Worm (Caenorhabditis elegans) whole organism, late embryonic: ENCODE data around the gene sri-21.

Experiments
- C08G9.2 ChIP-seq: sonication (generic microtip); optimal IDR thresholded peaks from 2 replicates; lab custom pipeline; 2016; ENCODE audit warnings: mild to moderate bottlenecking, missing genetic modification characterization, moderate library complexity, missing compliant biosample characterization
- C38D4.7 ChIP-seq: fragments of 200-800 bp; sonication (Bioruptor generic); optimal IDR thresholded peaks from 2 replicates; lab custom pipeline; 2018; ENCODE audit warnings: mild to moderate bottlenecking, missing genetic modification characterization, moderate library complexity, missing compliant biosample characterization
- K09A11.1 ChIP-seq: sonication (generic microtip); optimal IDR thresholded peaks from 2 replicates; lab custom pipeline; 2017; ENCODE audit warnings: antibody characterized with exemption, mild to moderate bottlenecking, missing genetic modification characterization, missing compliant biosample characterization; ENCODE audit not compliant: insufficient read depth
- T23F11.4 ChIP-seq: fragments of 200-800 bp; sonication (Bioruptor generic); optimal IDR thresholded peaks from 2 replicates; lab custom pipeline; 2018; ENCODE audit warnings: mild to moderate bottlenecking, missing genetic modification characterization, missing compliant biosample characterization
- ahr-1 ChIP-seq: sonication (generic microtip); optimal IDR thresholded peaks from 2 replicates; lab custom pipeline; 2016; ENCODE audit warnings: missing genetic modification characterization, missing compliant biosample characterization
- ceh-19 ChIP-seq: fragments of 200-800 bp; sonication (Bioruptor generic); optimal IDR thresholded peaks from 2 replicates; lab custom pipeline; 2018; ENCODE audit warnings: mild to moderate bottlenecking, missing genetic modification characterization, missing compliant biosample characterization
- ceh-24 ChIP-seq: sonication (generic microtip); optimal IDR thresholded peaks from 2 replicates; lab custom pipeline; 2016; ENCODE audit warnings: mild to moderate bottlenecking, missing genetic modification characterization, missing compliant biosample characterization
- ceh-31 ChIP-seq: sonication (generic microtip); optimal IDR thresholded peaks from 2 replicates; lab custom pipeline; 2016; ENCODE audit warnings: missing genetic modification characterization, missing compliant biosample characterization
- ceh-6 ChIP-seq: fragments of 200-800 bp; sonication (Bioruptor generic); optimal IDR thresholded peaks from 2 replicates; lab custom pipeline; 2018; ENCODE audit warnings: mild to moderate bottlenecking, missing genetic modification characterization, missing compliant biosample characterization
- ceh-9 ChIP-seq: sonication (generic microtip); optimal IDR thresholded peaks from 2 replicates; lab custom pipeline; 2016; ENCODE audit warnings: mild to moderate bottlenecking, missing genetic modification characterization, inconsistent platforms, missing compliant biosample characterization
- che-1 ChIP-seq: sonication (generic microtip); optimal IDR thresholded peaks from 2 replicates; lab custom pipeline; 2016; ENCODE audit warnings: mild to moderate bottlenecking, missing genetic modification characterization, missing compliant biosample characterization
- eyg-1 ChIP-seq: sonication (generic microtip); optimal IDR thresholded peaks from 2 replicates; lab custom pipeline; 2016; ENCODE audit warnings: missing genotype, missing genetic modification characterization, missing compliant biosample characterization
- gmeb-2 ChIP-seq: sonication (generic microtip); optimal IDR thresholded peaks from 2 replicates; lab custom pipeline; 2016; ENCODE audit warnings: missing genetic modification characterization, inconsistent platforms, missing compliant biosample characterization
- hlh-13 ChIP-seq: fragments of 200-800 bp; sonication (Bioruptor generic); optimal IDR thresholded peaks from 2 replicates; lab custom pipeline; 2018; ENCODE audit warnings: mild to moderate bottlenecking, missing genetic modification characterization, missing compliant biosample characterization
- hlh-15 ChIP-seq: sonication (generic microtip); optimal IDR thresholded peaks from 2 replicates; lab custom pipeline; 2016; ENCODE audit warnings: missing genetic modification characterization, missing compliant biosample characterization
- hlh-30 ChIP-seq: sonication (generic microtip); optimal IDR thresholded peaks from 2 replicates; lab custom pipeline; 2017; ENCODE audit warnings: antibody characterized with exemption, missing genetic modification characterization, missing compliant biosample characterization; ENCODE audit not compliant: insufficient read depth
- hlh-6 ChIP-seq: sonication (generic microtip); optimal IDR thresholded peaks from 2 replicates; lab custom pipeline; 2016; ENCODE audit warnings: missing genotype, missing genetic modification characterization, missing compliant biosample characterization
- hlh-8 ChIP-seq: sonication (generic microtip); optimal IDR thresholded peaks from 2 replicates; lab custom pipeline; 2016; ENCODE audit warnings: missing genotype, missing genetic modification characterization, missing compliant biosample characterization
- lim-6 ChIP-seq: sonication (generic microtip); optimal IDR thresholded peaks from 2 replicates; lab custom pipeline; 2016; ENCODE audit warnings: missing genetic modification characterization, missing compliant biosample characterization
- madf-2 ChIP-seq: sonication (generic microtip); optimal IDR thresholded peaks from 2 replicates; lab custom pipeline; 2017; ENCODE audit warnings: missing genetic modification characterization, missing compliant biosample characterization
- mec-3 ChIP-seq: sonication (generic microtip); optimal IDR thresholded peaks from 2 replicates; lab custom pipeline; 2016; ENCODE audit warnings: borderline replicate concordance, missing genetic modification characterization, missing compliant biosample characterization
- nhr-11 ChIP-seq: fragments of 150-350 bp; optimal IDR thresholded peaks from 2 replicates; lab custom pipeline; 2014; ENCODE audit warnings: missing biosample characterization, missing genetic modification characterization
- npax-4 ChIP-seq: sonication (generic microtip); optimal IDR thresholded peaks from 2 replicates; lab custom pipeline; 2016; ENCODE audit warnings: missing genetic modification characterization, missing compliant biosample characterization
- odd-2 ChIP-seq: sonication (generic microtip); optimal IDR thresholded peaks from 2 replicates; lab custom pipeline; 2017; ENCODE audit warnings: antibody characterized with exemption, mild to moderate bottlenecking, missing genetic modification characterization, missing compliant biosample characterization
- pag-3 ChIP-seq: sonication (generic microtip); optimal IDR thresholded peaks from 2 replicates; lab custom pipeline; 2016; ENCODE audit warnings: missing compliant biosample characterization, missing genetic modification characterization, borderline replicate concordance
- pat-9 ChIP-seq: fragments of 200-800 bp; sonication (Bioruptor generic); optimal IDR thresholded peaks from 2 replicates; lab custom pipeline; 2018; ENCODE audit warnings: mild to moderate bottlenecking, missing genetic modification characterization, moderate library complexity, missing compliant biosample characterization
- pha-2 ChIP-seq: sonication (generic microtip); optimal IDR thresholded peaks from 2 replicates; lab custom pipeline; 2017; ENCODE audit warnings: mild to moderate bottlenecking, missing genetic modification characterization, missing compliant biosample characterization
- pqm-1 ChIP-seq: sonication (generic microtip); optimal IDR thresholded peaks from 2 replicates; lab custom pipeline; 2016; ENCODE audit warnings: missing genetic modification characterization, missing compliant biosample characterization
- sdc-2 ChIP-seq: sonication (generic microtip); optimal IDR thresholded peaks from 2 replicates; lab custom pipeline; 2016; ENCODE audit warnings: missing genotype, missing genetic modification characterization, missing compliant biosample characterization
- sox-4 ChIP-seq: sonication (generic microtip); optimal IDR thresholded peaks from 2 replicates; lab custom pipeline; 2017; ENCODE audit warnings: mild to moderate bottlenecking, missing genetic modification characterization, inconsistent platforms, missing compliant biosample characterization
- syd-9 ChIP-seq: sonication (generic microtip); optimal IDR thresholded peaks from 2 replicates; lab custom pipeline; 2016; ENCODE audit warnings: mild to moderate bottlenecking, missing genetic modification characterization, moderate library complexity, missing compliant biosample characterization
- tbx-7 ChIP-seq: sonication (generic microtip); optimal IDR thresholded peaks from 2 replicates; lab custom pipeline; 2016; ENCODE audit warnings: missing genotype, missing genetic modification characterization, missing compliant biosample characterization
- ttx-3 ChIP-seq: sonication (generic microtip); optimal IDR thresholded peaks from 2 replicates; lab custom pipeline; 2016; ENCODE audit warnings: missing genetic modification reagents, missing genetic modification characterization, missing compliant biosample characterization
- unc-86 ChIP-seq: sonication (generic microtip); optimal IDR thresholded peaks from 2 replicates; lab custom pipeline; 2016; ENCODE audit warnings: missing genetic modification characterization, missing compliant biosample characterization
- zip-5 ChIP-seq: sonication (generic microtip); optimal IDR thresholded peaks from 2 replicates; lab custom pipeline; 2016; ENCODE audit warnings: missing genetic modification characterization, missing compliant biosample characterization

The sri-21 gene

ce11 chrV:3512381-3512780 is 37.3 kb upstream of the sri-21 start, which contains the start of gene str-226:
TSS of gene str-226 (plus strand) at chrV:3512681.
- TF ChIP-seq C08G9.2 (tag; lab: Kevin White, UChicago) (no peak), K09A11.1 (tag; lab: Kevin White, UChicago) (no peak), eyg-1 (no peak), sox-4 (tag; lab: Kevin White, UChicago) (no peak), che-1 (tag; lab: Kevin White, UChicago) (no peak), madf-2 (tag; lab: Kevin White, UChicago) (no peak), pqm-1 (tag; lab: Kevin White, UChicago) (no peak), mec-3 (tag; lab: Kevin White, UChicago) (no peak)

DNA sequence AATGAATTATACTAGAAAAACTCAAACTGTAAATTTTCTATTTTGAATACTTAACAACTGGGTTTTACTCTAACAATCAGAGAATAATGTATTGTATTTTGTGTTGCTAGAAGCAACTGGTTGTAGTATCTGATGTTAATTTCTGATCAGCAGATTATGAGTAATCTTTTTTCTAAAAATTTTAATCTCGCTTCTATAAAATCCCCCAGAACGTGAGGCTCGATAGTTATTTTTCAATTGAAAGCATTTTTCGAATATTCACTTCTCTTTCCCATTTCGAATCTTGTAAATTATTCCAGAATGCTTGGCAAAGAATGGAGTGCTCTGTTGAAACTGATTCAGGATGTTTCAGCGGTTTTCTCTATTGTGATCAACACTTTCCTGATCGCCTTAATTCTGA is 31.8 kb upstream of the sri-21 start, which contains the start of gene str-227:
str-227 (plus strand) TSS at position 301 of the 400 bp plus-strand sequence.
- no peak for TF ChIP-seq madf-2 (tag; lab: Kevin White, UChicago)
- no peak for TF ChIP-seq tbx-7
- no peak for TF ChIP-seq lim-6 (tag; lab: Kevin White, UChicago)
- no peak for TF ChIP-seq pag-3 (tag; lab: Kevin White, UChicago)
- no peak for TF ChIP-seq T23F11.4 (GFP tag; lab: Kevin White, UChicago)
- TF ChIP-seq mec-3 (tag; lab: Kevin White, UChicago): no peak
- TF ChIP-seq syd-9 (tag; lab: Kevin White, UChicago): no peak
- no peak for TF ChIP-seq hlh-8
- no peak for TF ChIP-seq hlh-30

ce11 chrV:3523262-3523661 is 26.4 kb upstream of the sri-21 start, which contains the start of gene irg-1:
TSS of gene irg-1 (plus strand) at chrV:3523587.
- TF ChIP-seq ceh-6 (GFP tag; lab: Kevin White, UChicago) (no peak), lim-6 (tag; lab: Kevin White, UChicago) (no peak), gmeb-2 (tag; lab: Kevin White, UChicago) (no peak), ahr-1 (tag; lab: Kevin White, UChicago) (no peak), ceh-19 (GFP tag; lab: Kevin White, UChicago) (no peak), pha-2 (no peak), syd-9 (tag; lab: Kevin White, UChicago) (no peak), ceh-9 (no peak), npax-4 (tag; lab: Kevin White, UChicago) (no peak), hlh-13 (GFP tag; lab: Kevin White, UChicago) (no peak)

DNA sequence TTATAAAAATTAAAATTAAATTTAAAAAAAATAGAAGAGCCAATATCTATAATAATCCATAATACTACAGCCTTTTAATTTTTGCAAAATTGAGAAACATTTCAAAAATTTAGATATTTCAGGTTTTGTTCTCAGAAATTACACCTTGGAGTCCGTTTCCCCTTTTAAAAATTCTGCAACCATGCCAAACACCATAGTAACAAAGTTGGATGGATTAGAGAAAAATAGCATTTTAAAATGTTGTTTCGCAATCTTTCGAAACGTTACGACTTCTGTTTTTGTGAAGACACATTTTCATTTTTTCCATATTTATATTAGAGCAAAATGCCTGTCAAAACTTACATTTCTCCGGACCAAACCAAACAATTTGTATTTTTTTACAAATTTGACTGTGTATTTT is 24.7 kb upstream of the sri-21 start, which contains the start of gene T24A6.7:
T24A6.7 (plus strand) TSS at position 301 of the 400 bp plus-strand sequence.
- TF ChIP-seq odd-2 (tag; lab: Kevin White, UChicago) (no peak), unc-86 (no peak), nhr-11 (tag; lab: Kevin White, UChicago) (no peak), pat-9 (tag; lab: Kevin White, UChicago) (no peak), sdc-2 (tag; lab: Kevin White, UChicago) (no peak), ceh-24 (tag; lab: Kevin White, UChicago) (no peak), ceh-31 (tag; lab: Kevin White, UChicago) (no peak), ceh-19 (GFP tag; lab: Kevin White, UChicago) (no peak)
- TF ChIP-seq, all 69 proteins: peak for 0

ce11 chrV:3526882-3527281 is 22.8 kb upstream of the sri-21 start, which contains the start of gene str-260:
TSS of gene str-260 (plus strand) at chrV:3527182.
- TF ChIP-seq ceh-9: no peak
- TF ChIP-seq C08G9.2 (tag; lab: Kevin White, UChicago): no peak
- no peak for TF ChIP-seq tbx-7
- TF ChIP-seq odd-2 (tag; lab: Kevin White, UChicago): no peak
- TF ChIP-seq hlh-6 (tag; lab: Kevin White, UChicago): no peak
- no peak for TF ChIP-seq ceh-19 (GFP tag; lab: Kevin White, UChicago)
- no peak for TF ChIP-seq zip-5 (tag; lab: Kevin White, UChicago)
- TF ChIP-seq ttx-3 (tag; lab: Kevin White, UChicago): no peak
- no peak for TF ChIP-seq gmeb-2 (tag; lab: Kevin White, UChicago)
- no peak for TF ChIP-seq mec-3 (tag; lab: Kevin White, UChicago)
- TF ChIP-seq lim-6 (tag; lab: Kevin White, UChicago): no peak
- no peak for TF ChIP-seq C38D4.7 (GFP tag; lab: Kevin White, UChicago)
- no peak for TF ChIP-seq hlh-15 (tag; lab: Kevin White, UChicago)
- TF ChIP-seq sox-4 (tag; lab: Kevin White, UChicago): no peak
- TF ChIP-seq eyg-1: no peak
